Worm (Caenorhabditis elegans) whole organism, L2 larva: ENCODE measurements around the gene ppm-2.

Source experiments
- F13H6.1 ChIP-seq: sonication (generic microtip); optimal IDR thresholded peaks from 2 replicates; lab custom pipeline; 2016; ENCODE audit warnings: missing genetic modification characterization, missing compliant biosample characterization
- ZK546.5 ChIP-seq: sonication (generic microtip); optimal IDR thresholded peaks from 2 replicates; lab custom pipeline; 2017; ENCODE audit warnings: missing biosample characterization, missing genetic modification characterization
- alr-1 ChIP-seq: fragments of 150-350 bp; optimal IDR thresholded peaks from 2 replicates; lab custom pipeline; 2014; ENCODE audit warnings: missing biosample characterization, missing genetic modification characterization
- ceh-82 ChIP-seq: fragments of 150-350 bp; optimal IDR thresholded peaks from 2 replicates; lab custom pipeline; 2014; ENCODE audit warnings: missing biosample characterization, missing genetic modification characterization
- elt-1 ChIP-seq: fragments of 150-350 bp; optimal IDR thresholded peaks from 2 replicates; lab custom pipeline; 2014; ENCODE audit warnings: missing biosample characterization, missing genetic modification characterization
- fos-1 ChIP-seq: fragments of 150-350 bp; optimal IDR thresholded peaks from 2 replicates; lab custom pipeline; 2014; ENCODE audit warnings: missing biosample characterization, missing genetic modification characterization
- lin-39 ChIP-seq: fragments of 150-350 bp; optimal IDR thresholded peaks from 2 replicates; lab custom pipeline; 2014; ENCODE audit warnings: missing biosample characterization, missing genetic modification reagents, missing genetic modification characterization
- nhr-10 ChIP-seq: sonication (generic microtip); optimal IDR thresholded peaks from 2 replicates; lab custom pipeline; 2017; ENCODE audit warnings: missing biosample characterization, missing genetic modification characterization
- nhr-11 ChIP-seq: fragments of 150-350 bp; optimal IDR thresholded peaks from 2 replicates; lab custom pipeline; 2014; ENCODE audit warnings: missing biosample characterization, missing genetic modification characterization
- nhr-12 ChIP-seq: fragments of 150-350 bp; optimal IDR thresholded peaks from 2 replicates; lab custom pipeline; 2014; ENCODE audit warnings: missing biosample characterization, missing genetic modification characterization
- nhr-23 ChIP-seq: fragments of 150-350 bp; optimal IDR thresholded peaks from 2 replicates; lab custom pipeline; 2014; ENCODE audit warnings: missing biosample characterization, missing genetic modification reagents, missing genetic modification characterization
- nhr-25 ChIP-seq: fragments of 150-350 bp; sonication (generic microtip); optimal IDR thresholded peaks from 3 replicates; lab custom pipeline; 2014; ENCODE audit warnings: missing biosample characterization, missing genetic modification characterization
- skn-1 ChIP-seq: sonication (generic microtip); optimal IDR thresholded peaks from 2 replicates; lab custom pipeline; 2017; ENCODE audit warnings: missing biosample characterization, missing genetic modification characterization
- sma-9 ChIP-seq, 2 experiments: fragments of 150-350 bp in 1 of 2; sonication (generic microtip) in 1 of 2; optimal IDR thresholded peaks; 2 replicates each; lab custom pipeline; 2014 to 2016; ENCODE audit warnings: missing genetic modification characterization in 2 of 2, mild to moderate bottlenecking in 1 of 2, missing biosample characterization in 1 of 2, missing compliant biosample characterization in 1 of 2, missing genetic modification reagents in 1 of 2, moderate library complexity in 1 of 2
- ztf-1 ChIP-seq: fragments of 200-800 bp; sonication (Bioruptor generic); conservative IDR thresholded peaks from 2 replicates; pipeline ENCODE4 v1.3.6; 2022; ENCODE audit warnings: missing genetic modification characterization, missing compliant biosample characterization
- ztf-11 ChIP-seq: sonication (generic microtip); optimal IDR thresholded peaks from 2 replicates; lab custom pipeline; 2017; ENCODE audit warnings: missing biosample characterization, missing genetic modification characterization

Gene ppm-2

ce11 chrIII:4697819-4698218 lies 47.5 kb downstream of the ppm-2 start, which contains the start of gene dnj-18:
Gene dnj-18 (plus strand): TSS chrIII:4698119.
- TF ChIP-seq ztf-11 (tag; lab: Kevin White, UChicago) = no peak
- no peak for TF ChIP-seq elt-1
- TF ChIP-seq sma-9 (GFP tag; optimal IDR thresholded peaks at IDR 0.05; lab: Kevin White, UChicago) = no peak
- no peak for TF ChIP-seq sma-9 (tag; optimal IDR thresholded peaks at IDR 0.05; lab: Kevin White, UChicago)
- TF ChIP-seq F13H6.1 = no peak
- no peak for TF ChIP-seq nhr-23 (tag; lab: Kevin White, UChicago)

- no peak for TF ChIP-seq fos-1 (tag; lab: Kevin White, UChicago)
- TF ChIP-seq nhr-25 (tag; lab: Kevin White, UChicago) = no peak
- no peak for TF ChIP-seq nhr-12
- no peak for TF ChIP-seq ztf-1 (GFP tag; lab: Robert Waterston, UW)
- TF ChIP-seq skn-1 (tag; lab: Kevin White, UChicago) = no peak
- no peak for TF ChIP-seq ceh-82 (tag; lab: Kevin White, UChicago)
- no peak for TF ChIP-seq elt-1
- TF ChIP-seq F13H6.1 = no peak
- no peak for TF ChIP-seq nhr-23 (tag; lab: Kevin White, UChicago)
- TF ChIP-seq ZK546.5 = no peak
- TF ChIP-seq lin-39 (tag; lab: Kevin White, UChicago) = no peak
- no peak for TF ChIP-seq nhr-10 (tag; lab: Kevin White, UChicago)
- no peak for TF ChIP-seq alr-1 (tag; lab: Kevin White, UChicago)
- TF ChIP-seq nhr-11 (tag; lab: Kevin White, UChicago) = no peak
- TF ChIP-seq, all 48 proteins: peak for 0
Observed at ce11 chrIII:4699922-4700321, 49.6 kb downstream of the ppm-2 start, which contains the start of gene sel-13. Gene sel-13 (minus strand): TSS chrIII:4700224.
